Worm (Caenorhabditis elegans): ENCODE results near the gene grwd-1.

ce11 chrIII:5106893-5107471 lies 46.3 kb upstream of the grwd-1 start, which contains the start of gene dpy-17:
- TF ChIP-seq klf-2 (GFP tag; conservative IDR thresholded peaks at IDR 0.05) (no peak), med-1 (GFP tag; optimal IDR thresholded peaks at IDR 0.05; ENCODE audit: insufficient read depth) (no peak), tab-1 (GFP tag; IDR thresholded peaks at IDR 0.05) (no peak)
